Fruit fly (Drosophila melanogaster) whole organism, adult: ENCODE data around the gene CG9372.

Experiments used
- CG12768 ChIP-seq: fragments of 200-800 bp; sonication (Bioruptor generic); optimal IDR thresholded peaks from 2 replicates; lab custom pipeline; 2017; ENCODE audit warnings: missing biosample characterization, missing genetic modification characterization, mild to moderate bottlenecking, moderate library complexity, missing genetic modification reagents
- CG1620 ChIP-seq: fragments of 200-800 bp; sonication (Bioruptor generic); optimal IDR thresholded peaks from 2 replicates; lab custom pipeline; 2016; ENCODE audit warnings: missing biosample characterization, missing genetic modification characterization
- Clk ChIP-seq: fragments of 200-800 bp; sonication (Bioruptor generic); optimal IDR thresholded peaks from 2 replicates; lab custom pipeline; 2017; ENCODE audit warnings: missing biosample characterization, missing genetic modification characterization
- Mnt ChIP-seq: fragments of 200-800 bp; sonication (Bioruptor generic); optimal IDR thresholded peaks from 2 replicates; lab custom pipeline; 2016; ENCODE audit warnings: missing biosample characterization, mild to moderate bottlenecking, missing genetic modification characterization
- cic ChIP-seq: fragments of 200-800 bp; sonication (Bioruptor generic); optimal IDR thresholded peaks from 2 replicates; lab custom pipeline; 2017; ENCODE audit warnings: missing biosample characterization, mild to moderate bottlenecking, missing genetic modification characterization, moderate library complexity
- cnc ChIP-seq, 2 experiments: fragments of >200 bp; optimal IDR thresholded peaks; 2 replicates each; lab custom pipeline; 2017
- toe ChIP-seq: fragments of 200-800 bp; sonication (Bioruptor generic); optimal IDR thresholded peaks from 2 replicates; lab custom pipeline; 2016; ENCODE audit warnings: missing biosample characterization, missing genetic modification characterization

DNA sequence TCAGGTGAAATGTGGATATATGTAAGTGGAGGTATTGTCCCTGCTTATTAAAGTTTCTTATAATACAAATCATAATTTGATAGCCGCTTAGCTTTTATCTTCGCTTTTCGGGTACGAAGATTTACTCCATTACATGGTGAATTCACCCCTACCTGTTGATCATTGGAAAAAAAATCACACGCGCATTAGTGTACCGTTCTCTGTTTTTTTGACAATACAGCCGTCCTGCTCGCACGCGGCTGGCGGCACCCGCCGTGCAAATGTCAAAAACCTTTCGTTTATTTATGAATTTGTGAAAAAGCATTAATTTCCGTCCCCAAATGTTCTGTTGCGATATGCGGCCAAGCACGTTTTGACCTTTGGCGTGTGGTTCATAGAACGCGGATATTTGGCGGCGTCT is 25.9 kb downstream of the CG9372 start:
- TF ChIP-seq Mnt (GFP tag; lab: Kevin White, UChicago) (no peak), CG12768 (GFP tag; lab: Kevin White, UChicago) (no peak), CG1620 (GFP tag; lab: Kevin White, UChicago) (no peak), cnc (optimal IDR thresholded peaks at IDR 0.05; lab: Kevin White, UChicago) (no peak), cic (GFP tag; lab: Kevin White, UChicago) (no peak), Clk (GFP tag; lab: Kevin White, UChicago) (no peak), toe (GFP tag; lab: Kevin White, UChicago) (no peak)
